Worm (Caenorhabditis elegans): ENCODE results near the gene unc-44.

Gene unc-44

DNA sequence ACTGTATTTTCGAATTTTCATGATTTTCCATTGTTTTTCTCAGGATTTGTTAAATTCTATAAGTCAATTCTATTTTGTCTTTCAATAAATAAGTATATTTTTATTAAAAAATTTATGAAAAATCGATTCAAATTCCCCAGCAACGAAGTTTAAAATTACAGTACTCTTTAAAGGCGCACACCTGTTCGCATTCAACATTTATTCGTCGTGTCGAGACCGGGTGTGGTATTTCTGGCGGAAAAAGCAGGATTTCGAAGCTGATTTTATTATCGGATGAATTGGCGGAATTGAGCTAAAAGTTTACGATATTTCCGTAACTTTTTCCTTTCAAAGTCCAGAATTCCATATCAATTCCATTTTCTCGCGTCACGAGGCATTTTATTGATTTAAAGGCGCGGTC lies 29.9 kb upstream of the unc-44 start:
- TF ChIP-seq F16B12.6 (tag; optimal IDR thresholded peaks at IDR 0.05): no peak
- TF ChIP-seq mdl-1 (tag; optimal IDR thresholded peaks at IDR 0.05): no peak
- TF ChIP-seq sox-4 (tag; optimal IDR thresholded peaks at IDR 0.05): no peak
- no peak for TF ChIP-seq isw-1 (GFP tag; IDR thresholded peaks at IDR 0.05)
- TF ChIP-seq mef-2 (tag; optimal IDR thresholded peaks at IDR 0.05): no peak

DNA sequence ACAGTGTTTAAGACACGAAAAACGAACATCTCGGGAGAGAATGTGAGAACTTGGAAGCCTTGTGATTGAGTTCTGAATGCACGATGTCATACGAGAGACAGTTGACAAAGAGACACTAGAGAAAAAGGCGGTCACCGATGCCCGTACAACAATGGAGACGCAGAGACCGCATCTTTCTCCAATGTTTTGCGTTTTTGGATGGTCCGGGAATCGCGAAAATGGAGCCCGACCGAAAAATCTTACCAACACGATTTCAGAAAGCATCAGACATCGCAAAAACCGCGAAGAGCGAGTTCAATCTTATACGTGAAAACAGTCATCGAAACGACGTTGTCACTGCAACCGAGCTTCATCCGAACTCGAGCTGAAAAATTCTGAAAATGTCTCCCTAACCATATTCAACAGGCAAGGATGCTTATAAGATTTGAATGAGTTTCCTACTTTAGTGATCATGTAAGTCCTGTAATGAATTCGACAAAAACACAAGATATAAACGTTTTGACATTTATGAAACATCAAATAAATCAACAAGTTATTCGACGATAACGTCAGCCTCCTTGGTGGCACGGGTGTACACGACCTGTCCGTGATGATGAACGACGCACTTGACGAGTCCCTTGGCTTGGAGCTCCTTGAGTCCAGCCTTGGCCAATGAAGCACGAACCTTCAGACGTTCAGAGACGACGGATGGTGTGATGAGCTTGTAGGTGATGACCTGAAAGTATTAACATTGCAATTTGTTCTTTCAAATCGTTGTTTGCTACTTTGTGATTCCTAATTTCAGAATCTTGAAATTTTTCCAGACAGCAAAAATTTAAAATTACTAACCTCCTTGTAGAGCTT lies 28.5 kb upstream of the unc-44 start, which contains the start of gene inx-7:
TSS of gene inx-7 (minus strand) at position 37 of the 843 bp plus-strand sequence.
- TF ChIP-seq pag-3 (tag; optimal IDR thresholded peaks at IDR 0.05; ENCODE audit: borderline replicate concordance, insufficient read depth) (no peak), ztf-4 (tag; optimal IDR thresholded peaks at IDR 0.05) (peak; percentile 3), nhr-76 (tag; optimal IDR thresholded peaks at IDR 0.05) (peak; percentile 18), lin-14 (GFP tag; optimal IDR thresholded peaks at IDR 0.05) (peak; percentile 26), rnt-1 (tag; optimal IDR thresholded peaks at IDR 0.05) (peak; percentile 21), elt-3 (tag; optimal IDR thresholded peaks at IDR 0.05) (no peak), jun-1 (tag; optimal IDR thresholded peaks at IDR 0.05) (no peak), nhr-71 (tag; optimal IDR thresholded peaks at IDR 0.05) (peak; percentile 43), nhr-237 (tag; optimal IDR thresholded peaks at IDR 0.05) (no peak), ceh-82 (tag; optimal IDR thresholded peaks at IDR 0.05) (no peak), efl-1 (optimal IDR thresholded peaks at IDR 0.05) (peak; percentile 0 to 15), efl-1 (GFP tag; optimal IDR thresholded peaks at IDR 0.05 in 1 of 2) (peak in 1 of 2 experiments; percentile 70), elt-2 (tag; optimal IDR thresholded peaks at IDR 0.05) (peak; percentile 16), ceh-88 (GFP tag; IDR thresholded peaks at IDR 0.05) (peak; percentile 36; the same call in 1 of the 2 replicates), hpl-2 (GFP tag; optimal IDR thresholded peaks at IDR 0.05) (no peak), nhr-19 (GFP tag; conservative IDR thresholded peaks at IDR 0.05) (0 out of 2 replicates have a peak, but pooled peaks have one; percentile 16), nhr-47 (tag; optimal IDR thresholded peaks at IDR 0.05) (peak; percentile 49), lsy-2 (tag; optimal IDR thresholded peaks at IDR 0.05) (peak in 1 of 2 experiments; percentile 57), swsn-7 (tag; optimal IDR thresholded peaks at IDR 0.05) (peak; percentile 27), Y116A8C.19 (tag; optimal IDR thresholded peaks at IDR 0.05; ENCODE audit: borderline replicate concordance) (no peak)

DNA sequence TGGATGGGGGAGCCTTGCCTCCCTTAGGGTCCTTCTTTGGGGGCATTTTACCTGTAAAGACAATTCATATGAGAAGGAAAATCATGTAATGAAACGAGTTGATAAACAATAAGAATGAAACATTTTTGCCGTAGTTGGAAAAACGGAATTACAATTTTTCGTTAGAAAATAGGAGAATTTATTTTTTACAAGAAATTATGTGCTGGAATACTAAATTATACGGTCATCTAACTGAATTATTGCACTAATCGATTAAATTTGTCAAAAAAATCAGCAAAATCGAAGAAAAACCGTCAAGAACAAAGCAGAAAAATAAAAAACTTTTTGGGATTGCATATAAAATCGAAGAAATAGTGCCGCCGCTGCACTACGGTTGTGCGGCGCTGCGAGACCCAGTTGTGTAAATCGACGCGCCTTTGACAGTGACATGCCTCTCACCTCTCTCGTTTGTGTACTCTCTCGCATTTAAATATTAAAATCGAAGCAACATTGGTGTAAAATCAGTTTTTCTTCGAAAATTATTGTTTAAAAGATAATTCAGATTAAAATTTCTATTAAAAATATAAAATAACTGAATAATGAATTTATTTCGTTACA lies 27.7 kb upstream of the unc-44 start, which contains the start of gene rps-25:
TSS of gene rps-25 (minus strand) at position 51 of the 597 bp plus-strand sequence.
- TF ChIP-seq efl-1 (optimal IDR thresholded peaks at IDR 0.05) (peak; percentile 61 to 72), efl-1 (GFP tag; optimal IDR thresholded peaks at IDR 0.05 in 1 of 2) (peak in 1 of 2 experiments; percentile 48), C16A3.4 (tag; optimal IDR thresholded peaks at IDR 0.05) (peak; percentile 75), lin-35 (GFP tag; optimal IDR thresholded peaks at IDR 0.05) (peak; percentile 68 to 78), elt-3 (tag; optimal IDR thresholded peaks at IDR 0.05) (peak in 1 of 6 experiments; percentile 56), nhr-71 (tag; optimal IDR thresholded peaks at IDR 0.05) (peak; percentile 68), tbx-2 (tag; optimal IDR thresholded peaks at IDR 0.05) (peak; percentile 25), fos-1 (tag; optimal IDR thresholded peaks at IDR 0.05) (peak; percentile 3), isw-1 (GFP tag; IDR thresholded peaks at IDR 0.05) (peak; percentile 35; the same call in 1 of the 2 replicates), ceh-82 (tag; optimal IDR thresholded peaks at IDR 0.05) (peak in 2 of 3 experiments; percentile 10 to 74), C34B4.2 (tag; optimal IDR thresholded peaks at IDR 0.05) (no peak), nhr-237 (tag; optimal IDR thresholded peaks at IDR 0.05) (no peak), rnt-1 (tag; optimal IDR thresholded peaks at IDR 0.05) (peak; percentile 56), snu-23 (GFP tag; optimal IDR thresholded peaks at IDR 0.05) (peak; percentile 77), irx-1 (tag; optimal IDR thresholded peaks at IDR 0.05) (peak; percentile 21), nhr-90 (tag; optimal IDR thresholded peaks at IDR 0.05; ENCODE audit: poor library complexity) (peak; percentile 20), lsy-2 (tag; optimal IDR thresholded peaks at IDR 0.05) (peak; percentile 81 to 97), lin-14 (GFP tag; optimal IDR thresholded peaks at IDR 0.05) (peak; percentile 54), mep-1 (tag; optimal IDR thresholded peaks at IDR 0.05) (peak; percentile 75), xbp-1 (tag; optimal IDR thresholded peaks at IDR 0.05) (peak; percentile 45), lir-3 (tag; optimal IDR thresholded peaks at IDR 0.05; ENCODE audit: poor library complexity) (no peak), fkh-4 (tag; optimal IDR thresholded peaks at IDR 0.05; ENCODE audit: borderline replicate concordance) (no peak), snpc-4 (tag; optimal IDR thresholded peaks at IDR 0.05) (peak; percentile 12), mdl-1 (tag; optimal IDR thresholded peaks at IDR 0.05) (peak in 1 of 2 experiments; percentile 27), unc-62 (GFP tag; optimal IDR thresholded peaks at IDR 0.05) (no peak), hpl-2 (GFP tag; optimal IDR thresholded peaks at IDR 0.05) (peak; percentile 15), nhr-85 (tag) (peak; percentile 3), nhr-47 (tag; optimal IDR thresholded peaks at IDR 0.05) (peak; percentile 46), ceh-63 (GFP tag; optimal IDR thresholded peaks at IDR 0.05) (no peak), nhr-20 (tag; optimal IDR thresholded peaks at IDR 0.05) (peak; percentile 45), fkh-8 (tag; optimal IDR thresholded peaks at IDR 0.05) (peak; percentile 45), unc-130 (tag; optimal IDR thresholded peaks at IDR 0.05) (peak; percentile 59), nhr-76 (tag; optimal IDR thresholded peaks at IDR 0.05) (no peak)
